Worm (Caenorhabditis elegans): Measurements from ENCODE around the gene btb-7.

- TF ChIP-seq nhr-76 (tag; optimal IDR thresholded peaks at IDR 0.05) (no peak), F16B12.6 (tag; optimal IDR thresholded peaks at IDR 0.05) (no peak), nhr-47 (tag; optimal IDR thresholded peaks at IDR 0.05) (no peak), elt-2 (tag; optimal IDR thresholded peaks at IDR 0.05) (no peak), swsn-7 (tag; optimal IDR thresholded peaks at IDR 0.05) (no peak), hlh-17 (GFP tag; optimal IDR thresholded peaks at IDR 0.05; ENCODE audit: borderline replicate concordance) (no peak), vab-15 (tag; optimal IDR thresholded peaks at IDR 0.05) (no peak), egl-27 (tag; optimal IDR thresholded peaks at IDR 0.05) (no peak), fkh-8 (tag; optimal IDR thresholded peaks at IDR 0.05) (no peak)
These were observed 44.0 kb downstream of the btb-7 start, which contains the start of gene F36H5.10 for ce11 chrII:1757033-1757432.

Data from whole organism, L1 larva.